Worm (Caenorhabditis elegans): ENCODE measurements around the gene T05C7.4.

The T05C7.4 gene

ce11 chrIV:89991-90390, 36.6 kb upstream of the T05C7.4 start, which contains the start of gene scl-23:
scl-23 (minus strand) TSS chrIV:90091.
- TF ChIP-seq madf-10 (tag; optimal IDR thresholded peaks at IDR 0.05) (no peak), lin-54 (GFP tag; optimal IDR thresholded peaks at IDR 0.05) (no peak), T07F8.4 (tag; optimal IDR thresholded peaks at IDR 0.05) (no peak), sea-2 (GFP tag; IDR thresholded peaks at IDR 0.05) (no peak), dpff-1 (tag; optimal IDR thresholded peaks at IDR 0.05) (no peak), lir-1 (GFP tag; conservative IDR thresholded peaks at IDR 0.05) (no peak), F22D6.2 (tag; optimal IDR thresholded peaks at IDR 0.05) (no peak), ztf-26 (tag; optimal IDR thresholded peaks at IDR 0.05) (no peak), unc-62 (GFP tag; optimal IDR thresholded peaks at IDR 0.05) (no peak), zim-3 (tag; optimal IDR thresholded peaks at IDR 0.05) (no peak), repo-1 (tag; optimal IDR thresholded peaks at IDR 0.05) (no peak), Y53F4B.3 (GFP tag; IDR thresholded peaks at IDR 0.05) (no peak), nhr-80 (tag; optimal IDR thresholded peaks at IDR 0.05) (no peak), attf-6 (GFP tag; IDR thresholded peaks at IDR 0.05) (no peak), snpc-3.4 (tag; optimal IDR thresholded peaks at IDR 0.05) (no peak)

DNA sequence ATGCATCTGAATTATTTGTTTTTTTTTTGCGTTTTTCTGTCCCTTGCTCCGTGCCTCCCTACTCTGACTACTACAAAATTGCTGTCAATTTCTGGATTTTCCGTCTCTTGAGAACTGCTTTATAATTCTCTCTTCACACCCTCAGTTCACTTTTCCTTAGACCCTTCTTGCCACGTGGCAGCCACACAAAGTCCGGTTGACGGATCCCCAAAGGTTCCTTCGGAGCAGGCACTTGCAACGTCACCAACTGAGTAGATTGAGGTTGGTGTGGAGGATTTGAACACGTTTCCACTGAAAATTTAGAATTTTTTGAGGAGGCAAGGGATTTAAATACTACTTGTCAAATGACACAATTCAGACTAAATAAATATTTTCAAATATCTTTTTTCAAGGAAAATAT, 33.3 kb upstream of the T05C7.4 start:
- no peak for TF ChIP-seq akir-1 (GFP tag; optimal IDR thresholded peaks at IDR 0.05)
- no peak for TF ChIP-seq hmg-20 (GFP tag; IDR thresholded peaks at IDR 0.05)
- TF ChIP-seq C06A6.2 (GFP tag; conservative IDR thresholded peaks at IDR 0.05), result no peak

DNA sequence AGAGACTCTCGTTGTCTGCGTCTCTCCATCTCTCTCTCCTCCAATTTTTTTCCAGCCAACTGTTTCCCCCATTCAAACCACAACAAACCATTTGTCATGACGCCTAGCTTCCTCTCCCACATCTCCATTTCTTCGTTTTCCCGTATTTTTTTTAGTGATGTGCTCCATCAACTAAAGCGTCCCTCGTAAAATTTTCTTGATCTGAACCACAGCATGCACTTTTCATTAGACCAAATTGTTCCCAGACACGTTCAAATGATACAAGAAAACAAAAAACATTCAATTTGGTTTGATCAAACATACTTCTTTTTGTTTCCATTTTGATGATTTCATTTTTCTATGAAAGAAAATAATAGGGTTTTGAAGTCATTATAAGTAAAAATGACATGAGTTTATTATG, 28.9 kb upstream of the T05C7.4 start:
- no peak for TF ChIP-seq lin-54 (GFP tag; optimal IDR thresholded peaks at IDR 0.05)
- no peak for TF ChIP-seq lin-26 (GFP tag; IDR thresholded peaks at IDR 0.05)
- no peak for TF ChIP-seq snpc-1.1 (tag; optimal IDR thresholded peaks at IDR 0.05; ENCODE audit: insufficient read depth)
- no peak for TF ChIP-seq fkh-3 (tag; optimal IDR thresholded peaks at IDR 0.05)
- no peak for TF ChIP-seq let-526 (GFP tag; IDR thresholded peaks at IDR 0.05)
- TF ChIP-seq unc-62 (GFP tag; optimal IDR thresholded peaks at IDR 0.05), result no peak
- no peak for TF ChIP-seq F23B12.7 (tag; optimal IDR thresholded peaks at IDR 0.05; ENCODE audit: insufficient read depth)
- no peak for TF ChIP-seq snpc-1.3 (tag; optimal IDR thresholded peaks at IDR 0.05; ENCODE audit: insufficient read depth)
- no peak for TF ChIP-seq ztf-28 (GFP tag; IDR thresholded peaks at IDR 0.05)

ce11 chrIV:81428-81827, 28.0 kb upstream of the T05C7.4 start:
- TF ChIP-seq ztf-26 (tag; optimal IDR thresholded peaks at IDR 0.05) (no peak), hmg-1.2 (GFP tag; IDR thresholded peaks at IDR 0.05) (0 out of 2 replicates have a peak, but pooled peaks have one; percentile 4), T07F8.4 (tag; optimal IDR thresholded peaks at IDR 0.05) (no peak), ceh-79 (tag; optimal IDR thresholded peaks at IDR 0.05) (no peak), Y79H2A.3 (GFP tag; conservative IDR thresholded peaks at IDR 0.05) (no peak), cebp-1 (GFP tag; IDR thresholded peaks at IDR 0.05) (no peak), cebp-1 (tag; optimal IDR thresholded peaks at IDR 0.05) (peak; percentile 49), F23B12.7 (tag; optimal IDR thresholded peaks at IDR 0.05; ENCODE audit: insufficient read depth) (no peak), nhr-80 (tag; optimal IDR thresholded peaks at IDR 0.05) (peak; percentile 30), pbrm-1 (GFP tag; IDR thresholded peaks at IDR 0.05) (no peak)

- TF ChIP-seq fkh-3 (tag; optimal IDR thresholded peaks at IDR 0.05) (no peak), lin-26 (GFP tag; IDR thresholded peaks at IDR 0.05) (no peak), tlf-1 (GFP tag; optimal IDR thresholded peaks at IDR 0.05) (no peak)
Measured at ce11 chrIV:80943-81342, 27.5 kb upstream of the T05C7.4 start.

All from whole organism, young adult.